Worm (Caenorhabditis elegans) whole organism, late embryonic: ENCODE results near the gene algn-2.
A peak's percentile ranks its signal among the peaks of the same experiment; 100 is the strongest.

ENCODE experiments used
- C38D4.7 ChIP-seq: fragments of 200-800 bp; sonication (Bioruptor generic); optimal IDR thresholded peaks from 2 replicates; lab custom pipeline; 2018; ENCODE audit warnings: mild to moderate bottlenecking, missing genetic modification characterization, moderate library complexity, missing compliant biosample characterization
- K02D7.2 ChIP-seq: sonication (generic microtip); optimal IDR thresholded peaks from 2 replicates; lab custom pipeline; 2017; ENCODE audit warnings: mild to moderate bottlenecking, missing genetic modification characterization, missing compliant biosample characterization
- K09A11.1 ChIP-seq: sonication (generic microtip); optimal IDR thresholded peaks from 2 replicates; lab custom pipeline; 2017; ENCODE audit warnings: antibody characterized with exemption, mild to moderate bottlenecking, missing genetic modification characterization, missing compliant biosample characterization; ENCODE audit not compliant: insufficient read depth
- ceh-18 ChIP-seq: sonication (generic microtip); optimal IDR thresholded peaks from 2 replicates; lab custom pipeline; 2016; ENCODE audit warnings: missing genetic modification characterization, missing compliant biosample characterization
- ceh-31 ChIP-seq: sonication (generic microtip); optimal IDR thresholded peaks from 2 replicates; lab custom pipeline; 2016; ENCODE audit warnings: missing genetic modification characterization, missing compliant biosample characterization
- ceh-34 ChIP-seq: sonication (generic microtip); optimal IDR thresholded peaks from 2 replicates; lab custom pipeline; 2016; ENCODE audit warnings: mild to moderate bottlenecking, missing genetic modification characterization, missing compliant biosample characterization
- ceh-48 ChIP-seq: sonication (generic microtip); optimal IDR thresholded peaks from 2 replicates; lab custom pipeline; 2016; ENCODE audit warnings: missing genetic modification characterization, inconsistent platforms, missing compliant biosample characterization
- ceh-6 ChIP-seq: fragments of 200-800 bp; sonication (Bioruptor generic); optimal IDR thresholded peaks from 2 replicates; lab custom pipeline; 2018; ENCODE audit warnings: mild to moderate bottlenecking, missing genetic modification characterization, missing compliant biosample characterization
- dve-1 ChIP-seq: sonication (generic microtip); optimal IDR thresholded peaks from 2 replicates; lab custom pipeline; 2017; ENCODE audit warnings: antibody characterized with exemption, mild to moderate bottlenecking, missing genetic modification characterization, missing compliant biosample characterization
- elt-4 ChIP-seq: sonication (generic microtip); optimal IDR thresholded peaks from 2 replicates; lab custom pipeline; 2016; ENCODE audit warnings: missing genetic modification characterization, missing compliant biosample characterization
- fax-1 ChIP-seq: sonication (generic microtip); optimal IDR thresholded peaks from 2 replicates; lab custom pipeline; 2016; ENCODE audit warnings: missing genotype, missing genetic modification characterization, missing compliant biosample characterization
- fkh-10 ChIP-seq: fragments of 150-350 bp; optimal IDR thresholded peaks from 2 replicates; lab custom pipeline; 2014; ENCODE audit warnings: missing biosample characterization, missing genetic modification reagents, missing genetic modification characterization
- fkh-6 ChIP-seq: sonication (generic microtip); optimal IDR thresholded peaks from 2 replicates; lab custom pipeline; 2016; ENCODE audit warnings: missing genetic modification characterization, missing compliant biosample characterization
- hlh-13 ChIP-seq: fragments of 200-800 bp; sonication (Bioruptor generic); optimal IDR thresholded peaks from 2 replicates; lab custom pipeline; 2018; ENCODE audit warnings: mild to moderate bottlenecking, missing genetic modification characterization, missing compliant biosample characterization
- hlh-30 ChIP-seq: sonication (generic microtip); optimal IDR thresholded peaks from 2 replicates; lab custom pipeline; 2017; ENCODE audit warnings: antibody characterized with exemption, missing genetic modification characterization, missing compliant biosample characterization; ENCODE audit not compliant: insufficient read depth
- hlh-8 ChIP-seq: sonication (generic microtip); optimal IDR thresholded peaks from 2 replicates; lab custom pipeline; 2016; ENCODE audit warnings: missing genotype, missing genetic modification characterization, missing compliant biosample characterization
- mec-3 ChIP-seq: sonication (generic microtip); optimal IDR thresholded peaks from 2 replicates; lab custom pipeline; 2016; ENCODE audit warnings: borderline replicate concordance, missing genetic modification characterization, missing compliant biosample characterization
- nfya-1 ChIP-seq: sonication (generic microtip); optimal IDR thresholded peaks from 2 replicates; lab custom pipeline; 2017; ENCODE audit warnings: missing genetic modification characterization, mild to moderate bottlenecking, missing compliant biosample characterization, antibody characterized with exemption, moderate library complexity
- nhr-11 ChIP-seq: fragments of 150-350 bp; optimal IDR thresholded peaks from 2 replicates; lab custom pipeline; 2014; ENCODE audit warnings: missing biosample characterization, missing genetic modification characterization
- nhr-232 ChIP-seq: sonication (generic microtip); optimal IDR thresholded peaks from 2 replicates; lab custom pipeline; 2016; ENCODE audit warnings: missing genetic modification characterization, missing compliant biosample characterization
- odd-2 ChIP-seq: sonication (generic microtip); optimal IDR thresholded peaks from 2 replicates; lab custom pipeline; 2017; ENCODE audit warnings: antibody characterized with exemption, mild to moderate bottlenecking, missing genetic modification characterization, missing compliant biosample characterization
- pag-3 ChIP-seq: sonication (generic microtip); optimal IDR thresholded peaks from 2 replicates; lab custom pipeline; 2016; ENCODE audit warnings: missing compliant biosample characterization, missing genetic modification characterization, borderline replicate concordance
- pat-9 ChIP-seq: fragments of 200-800 bp; sonication (Bioruptor generic); optimal IDR thresholded peaks from 2 replicates; lab custom pipeline; 2018; ENCODE audit warnings: mild to moderate bottlenecking, missing genetic modification characterization, moderate library complexity, missing compliant biosample characterization
- ref-2 ChIP-seq: sonication (generic microtip); optimal IDR thresholded peaks from 2 replicates; lab custom pipeline; 2016; ENCODE audit warnings: missing genetic modification characterization, missing compliant biosample characterization
- sox-2 ChIP-seq: fragments of 200-800 bp; sonication (Bioruptor generic); IDR thresholded peaks from 2 replicates; pipeline ENCODE4 v1.3.6; 2022; ENCODE audit warnings: missing genetic modification reagents, missing genetic modification characterization, missing compliant biosample characterization
- sox-4 ChIP-seq: sonication (generic microtip); optimal IDR thresholded peaks from 2 replicates; lab custom pipeline; 2017; ENCODE audit warnings: mild to moderate bottlenecking, missing genetic modification characterization, inconsistent platforms, missing compliant biosample characterization
- tbx-7 ChIP-seq: sonication (generic microtip); optimal IDR thresholded peaks from 2 replicates; lab custom pipeline; 2016; ENCODE audit warnings: missing genotype, missing genetic modification characterization, missing compliant biosample characterization
- ttx-3 ChIP-seq: sonication (generic microtip); optimal IDR thresholded peaks from 2 replicates; lab custom pipeline; 2016; ENCODE audit warnings: missing genetic modification reagents, missing genetic modification characterization, missing compliant biosample characterization
- unc-3 ChIP-seq, 2 experiments: fragments of 200-800 bp in 1 of 2; sonication (Bioruptor generic) in 1 of 2; sonication (generic microtip) in 1 of 2; conservative IDR thresholded peaks in 1 of 2; optimal IDR thresholded peaks in 1 of 2; 2 replicates each; pipeline versions ENCODE4 v1.3.6 to Lab custom; 2016 to 2022; ENCODE audit warnings: missing compliant biosample characterization in 2 of 2, missing genetic modification characterization in 2 of 2, missing genetic modification reagents in 1 of 2
- unc-42 ChIP-seq: sonication (generic microtip); optimal IDR thresholded peaks from 2 replicates; lab custom pipeline; 2016; ENCODE audit warnings: missing genotype, missing genetic modification characterization, missing compliant biosample characterization
- unc-55 ChIP-seq: sonication (generic microtip); optimal IDR thresholded peaks from 2 replicates; lab custom pipeline; 2017; ENCODE audit warnings: missing biosample characterization, missing genetic modification reagents, missing genetic modification characterization
- zip-5 ChIP-seq: sonication (generic microtip); optimal IDR thresholded peaks from 2 replicates; lab custom pipeline; 2016; ENCODE audit warnings: missing genetic modification characterization, missing compliant biosample characterization
- ztf-16 ChIP-seq: sonication (generic microtip); optimal IDR thresholded peaks from 2 replicates; lab custom pipeline; 2017; ENCODE audit warnings: missing genetic modification characterization, missing compliant biosample characterization

Gene algn-2

DNA sequence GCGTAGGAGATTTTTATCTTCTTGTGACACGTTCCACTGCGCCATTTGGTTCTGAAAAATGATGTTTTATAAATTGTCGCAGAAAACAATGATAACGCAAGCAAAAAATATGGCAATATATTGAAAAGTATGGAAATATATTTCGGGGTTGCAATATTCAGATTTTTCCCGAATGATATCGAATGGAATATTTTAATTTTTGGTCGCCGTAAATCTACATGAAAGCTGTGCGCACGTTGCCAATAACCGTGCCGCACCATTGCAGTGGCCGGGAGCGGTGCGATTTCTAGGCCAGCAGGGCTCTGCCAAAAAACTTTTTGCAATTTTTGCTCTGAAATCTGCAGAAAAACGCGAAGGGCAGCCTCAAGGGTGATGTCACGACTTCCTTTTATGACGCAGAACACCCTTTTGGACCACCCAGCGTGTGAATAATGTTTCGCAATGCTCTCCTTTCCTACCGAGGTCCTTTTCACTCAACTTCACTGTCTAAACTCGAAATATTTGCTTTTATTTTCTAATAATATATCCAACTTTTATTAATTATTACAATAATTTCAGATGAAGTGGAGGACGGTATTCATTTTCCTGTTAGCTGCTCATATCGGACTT, 16.8 kb upstream of the algn-2 start, which contains the start of the genes F09E5.11 and bmy-1 (continued):
- TF ChIP-seq zip-5 (tag; lab: Kevin White, UChicago): peak; percentile 77
- TF ChIP-seq hlh-13 (GFP tag; lab: Kevin White, UChicago): peak; percentile 61
- peak; percentile 67 for TF ChIP-seq fkh-6
- TF ChIP-seq ztf-16 (tag; lab: Kevin White, UChicago): peak; percentile 36
- TF ChIP-seq ceh-18 (tag; lab: Kevin White, UChicago): peak; percentile 55
- no peak for TF ChIP-seq pag-3 (tag; lab: Kevin White, UChicago)
- no peak for TF ChIP-seq dve-1 (tag; lab: Kevin White, UChicago)
- TF ChIP-seq ref-2 (tag; lab: Kevin White, UChicago): peak; percentile 86
- no peak for TF ChIP-seq fkh-10
- TF ChIP-seq elt-4 (tag; lab: Kevin White, UChicago): no peak
- TF ChIP-seq sox-2 (GFP tag; lab: Robert Waterston, UW): no peak
- no peak for TF ChIP-seq unc-3 (GFP tag; conservative IDR thresholded peaks at IDR 0.05; lab: Robert Waterston, UW)
- peak; percentile 28 for TF ChIP-seq unc-3 (tag; optimal IDR thresholded peaks at IDR 0.05; lab: Kevin White, UChicago)
- no peak for TF ChIP-seq sox-4 (tag; lab: Kevin White, UChicago)
- peak; percentile 97 for TF ChIP-seq ceh-31 (tag; lab: Kevin White, UChicago)
- TF ChIP-seq hlh-30 (tag; lab: Kevin White, UChicago): no peak
- TF ChIP-seq pat-9 (tag; lab: Kevin White, UChicago): no peak

DNA sequence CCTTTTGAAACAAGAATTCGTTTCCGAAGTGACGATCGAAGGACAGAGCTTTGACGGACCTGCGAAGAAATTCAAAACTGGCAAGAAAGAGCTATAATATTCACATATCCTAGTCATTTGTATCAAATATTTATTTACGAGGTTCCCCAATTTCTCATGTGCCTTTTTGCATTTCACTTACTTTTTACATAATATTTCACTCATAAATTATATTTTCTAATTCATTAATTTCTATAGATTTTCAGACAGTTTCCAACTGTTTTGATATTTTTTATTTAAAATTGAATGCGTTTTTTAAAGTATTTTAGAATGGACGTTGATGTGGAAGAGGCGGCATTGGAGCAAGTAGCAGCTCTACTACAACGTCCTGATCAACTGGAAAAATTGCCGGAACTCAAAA, 15.8 kb upstream of the algn-2 start, which contains the start of gene sec-6:
Gene sec-6 (plus strand): TSS at position 301 of the 400 bp plus-strand sequence.
- TF ChIP-seq odd-2 (tag; lab: Kevin White, UChicago) (no peak), sox-4 (tag; lab: Kevin White, UChicago) (no peak), sox-2 (GFP tag; lab: Robert Waterston, UW) (no peak), ttx-3 (tag; lab: Kevin White, UChicago) (no peak), tbx-7 (tag; lab: Kevin White, UChicago) (no peak), nhr-11 (no peak), K09A11.1 (tag; lab: Kevin White, UChicago) (no peak)

ce11 chrII:5364516-5364915, 10.6 kb upstream of the algn-2 start:
- TF ChIP-seq ceh-48 (tag; lab: Kevin White, UChicago): no peak
- TF ChIP-seq C38D4.7 (GFP tag; lab: Kevin White, UChicago): no peak
- no peak for TF ChIP-seq ceh-34 (tag; lab: Kevin White, UChicago)
- no peak for TF ChIP-seq ttx-3 (tag; lab: Kevin White, UChicago)
- no peak for TF ChIP-seq ref-2 (tag; lab: Kevin White, UChicago)
- TF ChIP-seq mec-3 (tag; lab: Kevin White, UChicago): no peak
- TF ChIP-seq K09A11.1 (tag; lab: Kevin White, UChicago): no peak
- TF ChIP-seq ceh-6: no peak
- TF ChIP-seq sox-2 (GFP tag; lab: Robert Waterston, UW): no peak
- no peak for TF ChIP-seq unc-55 (GFP tag; lab: Kevin White, UChicago)
- TF ChIP-seq nfya-1 (tag; lab: Kevin White, UChicago): no peak
- no peak for TF ChIP-seq fkh-6
- no peak for TF ChIP-seq hlh-8 (tag; lab: Kevin White, UChicago)
- TF ChIP-seq K02D7.2 (tag; lab: Kevin White, UChicago): no peak
- no peak for TF ChIP-seq unc-3 (GFP tag; conservative IDR thresholded peaks at IDR 0.05; lab: Robert Waterston, UW)
- TF ChIP-seq unc-3 (tag; optimal IDR thresholded peaks at IDR 0.05; lab: Kevin White, UChicago): no peak
- TF ChIP-seq fax-1 (tag; lab: Kevin White, UChicago): no peak
- TF ChIP-seq unc-42 (tag; lab: Kevin White, UChicago): no peak
- TF ChIP-seq, all 69 proteins: peak for 0

DNA sequence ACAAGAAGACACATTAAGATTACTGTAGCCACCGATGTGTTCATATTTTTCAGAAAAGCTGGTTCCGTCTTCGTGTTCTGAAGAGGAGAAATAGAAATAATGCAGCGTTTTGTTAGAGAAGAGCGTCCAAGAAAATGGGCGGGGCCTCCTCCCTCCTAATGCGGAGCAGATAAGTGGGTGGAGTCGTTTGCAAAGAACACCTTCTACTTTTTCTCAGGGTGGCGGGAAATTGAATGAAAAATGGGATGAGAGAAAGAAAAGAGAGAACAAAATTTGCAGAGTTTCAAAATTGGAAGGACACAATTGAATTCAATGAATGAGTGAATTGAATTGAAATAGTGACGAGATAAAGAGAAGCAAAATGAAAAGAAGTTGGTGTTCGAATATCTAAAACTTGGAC, 9.4 kb upstream of the algn-2 start, which contains the start of gene F09E5.16:
Gene F09E5.16 (minus strand): TSS at position 101 of the 400 bp plus-strand sequence.
- no peak for TF ChIP-seq ceh-18 (tag; lab: Kevin White, UChicago)
- no peak for TF ChIP-seq nhr-232 (tag; lab: Kevin White, UChicago)
- TF ChIP-seq, all 69 proteins: peak for 0
